Worm (Caenorhabditis elegans): ENCODE data around the gene srx-128.

The srx-128 gene

DNA sequence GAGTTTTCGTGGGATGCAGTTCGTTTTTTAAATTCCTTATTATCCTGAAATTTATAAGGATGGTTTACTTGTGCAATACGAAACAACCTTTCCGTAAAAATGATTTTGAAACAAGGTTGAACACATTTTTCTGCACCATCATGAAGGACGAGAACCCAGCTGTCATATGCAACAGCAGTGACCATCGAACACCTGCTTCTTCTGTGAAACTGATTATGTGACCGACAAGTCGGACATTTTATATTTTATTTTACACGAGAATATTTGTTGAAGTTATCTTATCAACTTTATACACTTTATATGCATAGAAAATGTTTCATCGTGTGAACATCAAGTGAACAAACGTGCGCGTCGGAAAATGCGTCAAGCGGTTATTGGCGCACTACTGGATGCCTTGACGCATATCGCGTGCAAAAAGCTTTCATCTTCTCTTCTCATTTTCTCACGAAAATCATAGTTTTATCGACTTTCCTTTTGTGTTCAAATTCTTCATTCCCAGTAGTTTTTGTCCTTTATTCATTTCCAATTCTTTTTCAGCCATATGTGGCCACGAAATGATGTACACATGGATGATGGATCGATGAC, 18.4 kb upstream of the srx-128 start, which contains the start of gene sel-10:
Gene sel-10 (plus strand): TSS at position 538 of the 585 bp plus-strand sequence.
- TF ChIP-seq W03F9.2 (tag; optimal IDR thresholded peaks at IDR 0.05) (peak; percentile 44), him-1 (tag; optimal IDR thresholded peaks at IDR 0.05) (no peak)

DNA sequence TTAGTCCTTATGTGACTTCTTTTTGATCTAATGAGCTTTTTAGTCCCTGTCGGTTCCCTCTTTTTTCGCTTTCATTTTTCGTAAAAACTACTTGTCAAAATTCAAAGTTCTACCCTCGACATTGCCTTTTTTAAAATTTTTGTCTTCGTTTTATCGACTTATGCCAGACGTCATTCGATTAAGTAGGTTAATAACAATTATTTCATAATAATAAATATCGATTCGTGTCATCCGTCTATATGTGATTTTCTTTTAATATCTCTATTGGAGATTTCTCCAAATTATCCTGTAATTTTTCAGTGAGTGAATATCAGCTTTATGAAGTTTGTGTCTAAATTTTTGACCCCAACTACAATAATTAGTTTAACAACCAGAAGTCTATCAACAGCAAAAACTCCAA, 14.5 kb upstream of the srx-128 start, which contains the start of gene hpo-31:
Gene hpo-31 (plus strand): TSS at position 301 of the 400 bp plus-strand sequence.
- no peak for TF ChIP-seq dao-5 (tag; optimal IDR thresholded peaks at IDR 0.05)
- no peak for TF ChIP-seq him-1 (tag; optimal IDR thresholded peaks at IDR 0.05)
- TF ChIP-seq W03F9.2 (tag; optimal IDR thresholded peaks at IDR 0.05), result no peak

ce11 chrV:13827920-13828319, 9.4 kb upstream of the srx-128 start, which contains the start of gene nrf-5:
Gene nrf-5 (plus strand): TSS chrV:13828267.
- TF ChIP-seq dao-5 (tag; optimal IDR thresholded peaks at IDR 0.05) (no peak), W03F9.2 (tag; optimal IDR thresholded peaks at IDR 0.05) (no peak)

DNA sequence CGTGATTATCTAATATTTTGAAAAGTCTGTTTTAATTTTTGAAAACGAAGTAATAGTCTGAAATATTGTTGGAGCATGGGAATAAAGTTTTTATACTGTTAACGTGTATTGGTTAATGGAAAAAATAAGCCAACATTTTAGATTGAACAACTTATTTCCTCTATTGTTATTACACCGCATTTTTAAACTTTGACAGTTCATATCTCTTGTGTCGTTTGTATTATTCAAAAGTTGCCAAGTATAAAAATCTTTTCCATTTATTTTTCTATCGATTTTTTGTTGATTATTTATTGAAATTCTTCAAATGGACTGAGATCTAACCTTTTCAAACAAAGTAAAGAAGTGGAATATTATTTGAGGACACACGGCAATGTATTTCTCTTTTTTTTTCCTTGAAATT, 6.5 kb upstream of the srx-128 start, which contains the start of gene str-165:
Gene str-165 (plus strand): TSS at position 301 of the 400 bp plus-strand sequence.
- TF ChIP-seq him-1 (tag; optimal IDR thresholded peaks at IDR 0.05), result no peak
- no peak for TF ChIP-seq W03F9.2 (tag; optimal IDR thresholded peaks at IDR 0.05)
- no peak for TF ChIP-seq dao-5 (tag; optimal IDR thresholded peaks at IDR 0.05)

- TF ChIP-seq W03F9.2 (tag; optimal IDR thresholded peaks at IDR 0.05) (no peak), dao-5 (tag; optimal IDR thresholded peaks at IDR 0.05) (no peak), him-1 (tag; optimal IDR thresholded peaks at IDR 0.05) (no peak)
Measured at ce11 chrV:13833951-13834350, 3.3 kb upstream of the srx-128 start, which contains the start of gene srx-129. Gene srx-129 (plus strand): TSS chrV:13834251.

ce11 chrV:13839433-13839832, 2.2 kb downstream of the srx-128 start, which contains the start of gene F55B12.10:
Gene F55B12.10 (plus strand): TSS chrV:13839733.
- no peak for TF ChIP-seq dao-5 (tag; optimal IDR thresholded peaks at IDR 0.05)
- TF ChIP-seq him-1 (tag; optimal IDR thresholded peaks at IDR 0.05), result no peak
- no peak for TF ChIP-seq W03F9.2 (tag; optimal IDR thresholded peaks at IDR 0.05)

- TF ChIP-seq him-1 (tag; optimal IDR thresholded peaks at IDR 0.05) (no peak), W03F9.2 (tag; optimal IDR thresholded peaks at IDR 0.05) (no peak), dao-5 (tag; optimal IDR thresholded peaks at IDR 0.05) (no peak)
Measured at ce11 chrV:13840909-13841308, 3.6 kb downstream of the srx-128 start, which contains the start of gene srx-17. Gene srx-17 (plus strand): TSS chrV:13841209.

DNA sequence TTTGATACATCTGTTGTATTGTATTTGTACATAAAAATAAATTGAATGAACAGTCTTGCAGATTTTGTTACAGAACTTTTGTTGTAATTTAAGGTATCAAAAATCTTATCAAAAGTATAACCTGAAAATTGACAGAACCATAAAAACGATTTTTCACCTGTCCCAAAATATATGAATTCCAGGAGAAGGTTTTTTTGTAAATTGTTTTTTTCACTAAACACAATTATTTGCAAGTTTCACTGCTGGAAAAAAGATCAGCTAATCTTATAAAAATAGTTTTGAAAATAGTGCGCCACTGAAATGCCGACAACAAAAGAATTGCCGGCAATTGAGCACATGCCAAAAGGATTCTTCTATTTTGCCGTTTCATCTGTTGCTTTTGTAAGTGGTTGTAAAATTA, 5.9 kb downstream of the srx-128 start, which contains the start of gene srx-130:
Gene srx-130 (plus strand): TSS at position 301 of the 400 bp plus-strand sequence.
- no peak for TF ChIP-seq him-1 (tag; optimal IDR thresholded peaks at IDR 0.05)
- no peak for TF ChIP-seq W03F9.2 (tag; optimal IDR thresholded peaks at IDR 0.05)
- TF ChIP-seq dao-5 (tag; optimal IDR thresholded peaks at IDR 0.05), result no peak

ce11 chrV:13845136-13845535, 7.9 kb downstream of the srx-128 start, which contains the start of gene srx-131:
Gene srx-131 (plus strand): TSS chrV:13845436.
- TF ChIP-seq him-1 (tag; optimal IDR thresholded peaks at IDR 0.05), result no peak
- TF ChIP-seq dao-5 (tag; optimal IDR thresholded peaks at IDR 0.05), result no peak
- TF ChIP-seq W03F9.2 (tag; optimal IDR thresholded peaks at IDR 0.05), result no peak

- TF ChIP-seq dao-5 (tag; optimal IDR thresholded peaks at IDR 0.05) (no peak), W03F9.2 (tag; optimal IDR thresholded peaks at IDR 0.05) (no peak), him-1 (tag; optimal IDR thresholded peaks at IDR 0.05) (no peak)
Measured at ce11 chrV:13848379-13848778, 11.1 kb downstream of the srx-128 start, which contains the start of gene srx-133. Gene srx-133 (plus strand): TSS chrV:13848679.

- TF ChIP-seq him-1 (tag; optimal IDR thresholded peaks at IDR 0.05) (no peak), W03F9.2 (tag; optimal IDR thresholded peaks at IDR 0.05) (no peak), dao-5 (tag; optimal IDR thresholded peaks at IDR 0.05) (no peak)
Measured at ce11 chrV:13850170-13850569, 12.9 kb downstream of the srx-128 start, which contains the start of gene hpx-2. Gene hpx-2 (plus strand): TSS chrV:13850470.

DNA sequence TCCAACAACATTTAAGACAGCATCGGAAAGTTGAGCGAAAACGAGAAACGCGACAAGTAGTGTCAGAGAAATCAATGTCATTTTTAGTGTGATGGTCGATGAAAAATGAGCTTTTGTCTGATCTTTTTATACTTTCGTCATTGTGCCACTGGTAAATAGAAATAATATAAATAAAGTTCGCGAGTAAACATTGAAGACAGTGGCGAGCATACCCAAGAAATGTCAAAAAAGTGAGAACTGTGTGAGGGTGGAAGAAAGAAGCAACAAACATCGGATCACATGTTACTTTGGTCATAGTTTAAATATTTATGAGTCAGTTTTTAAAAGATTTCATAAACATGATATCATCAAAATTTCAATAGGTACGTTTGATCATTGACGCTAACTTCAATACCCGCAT, 17.0 kb downstream of the srx-128 start, which contains the start of gene ttr-21:
Gene ttr-21 (minus strand): TSS at position 100 of the 400 bp plus-strand sequence.
- no peak for TF ChIP-seq him-1 (tag; optimal IDR thresholded peaks at IDR 0.05)
- no peak for TF ChIP-seq W03F9.2 (tag; optimal IDR thresholded peaks at IDR 0.05)
- TF ChIP-seq dao-5 (tag; optimal IDR thresholded peaks at IDR 0.05), result no peak

DNA sequence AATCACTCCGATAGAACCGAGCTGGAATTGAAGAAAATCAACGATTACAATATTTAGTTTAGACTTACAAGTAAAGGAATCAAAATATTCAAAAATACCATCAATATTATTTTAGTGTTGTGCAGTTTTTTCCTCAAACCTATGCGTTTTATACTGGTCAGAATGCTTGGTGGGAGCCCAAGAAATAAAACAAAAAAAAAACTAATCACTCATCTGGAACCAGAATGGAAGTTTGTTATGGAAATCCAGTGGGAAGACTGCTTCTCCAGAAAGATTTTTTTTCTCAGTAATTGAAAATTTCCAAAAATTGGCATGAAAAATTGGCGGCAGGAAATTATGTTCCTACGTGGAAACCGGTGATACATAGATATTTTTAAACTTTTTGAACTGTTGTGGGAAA, 19.1 kb downstream of the srx-128 start, which contains the start of gene srx-134:
Gene srx-134 (minus strand): TSS at position 101 of the 400 bp plus-strand sequence.
- TF ChIP-seq him-1 (tag; optimal IDR thresholded peaks at IDR 0.05) (no peak), W03F9.2 (tag; optimal IDR thresholded peaks at IDR 0.05) (no peak), dao-5 (tag; optimal IDR thresholded peaks at IDR 0.05) (no peak)

- TF ChIP-seq W03F9.2 (tag; optimal IDR thresholded peaks at IDR 0.05) (no peak), dao-5 (tag; optimal IDR thresholded peaks at IDR 0.05) (no peak), him-1 (tag; optimal IDR thresholded peaks at IDR 0.05) (no peak)
Measured at ce11 chrV:13857132-13857531, 19.9 kb downstream of the srx-128 start, which contains the start of gene srx-136. Gene srx-136 (plus strand): TSS chrV:13857432.

Measured in whole organism, L4/young adult.